Worm (Caenorhabditis elegans): ENCODE results near the gene C18A11.4.

The C18A11.4 gene

ce11 chrX:8021609-8022008 is 23.7 kb upstream of the C18A11.4 start (continued):
- no peak for TF ChIP-seq B0261.1 (tag; optimal IDR thresholded peaks at IDR 0.05)
- peak; percentile 33 for TF ChIP-seq nhr-80 (tag; optimal IDR thresholded peaks at IDR 0.05)
- no peak for TF ChIP-seq snpc-3.4 (tag; optimal IDR thresholded peaks at IDR 0.05)
- TF ChIP-seq F39B2.1 (GFP tag; IDR thresholded peaks at IDR 0.05) = no peak
- TF ChIP-seq Y53G8AR.9 (GFP tag; conservative IDR thresholded peaks at IDR 0.05) = no peak
- TF ChIP-seq aptf-2 (GFP tag; conservative IDR thresholded peaks at IDR 0.05) = no peak
- TF ChIP-seq atf-7 (tag; optimal IDR thresholded peaks at IDR 0.05) = peak; percentile 43
- no peak for TF ChIP-seq dpff-1 (tag; optimal IDR thresholded peaks at IDR 0.05)
- TF ChIP-seq tbx-9 (tag; optimal IDR thresholded peaks at IDR 0.05; ENCODE audit: borderline replicate concordance) = no peak
- TF ChIP-seq rcor-1 (GFP tag; IDR thresholded peaks at IDR 0.05) = no peak
- no peak for TF ChIP-seq F10E7.11 (tag; optimal IDR thresholded peaks at IDR 0.05)
- TF ChIP-seq mes-4 (tag; optimal IDR thresholded peaks at IDR 0.05) = no peak
- no peak for TF ChIP-seq ceh-100 (GFP tag; IDR thresholded peaks at IDR 0.05)
- no peak for TF ChIP-seq Y95B8A.8 (GFP tag; IDR thresholded peaks at IDR 0.05)
- no peak for TF ChIP-seq Y53F4B.3 (GFP tag; IDR thresholded peaks at IDR 0.05)
- TF ChIP-seq dpl-1 (GFP tag; optimal IDR thresholded peaks at IDR 0.05) = no peak
- TF ChIP-seq ceh-27 (GFP tag; optimal IDR thresholded peaks at IDR 0.05) = peak; percentile 33
- TF ChIP-seq ztf-22 (GFP tag; optimal IDR thresholded peaks at IDR 0.05) = no peak
- no peak for TF ChIP-seq ama-1 (optimal IDR thresholded peaks at IDR 0.05)
- no peak for TF ChIP-seq ama-1 (GFP tag; optimal IDR thresholded peaks at IDR 0.05)
- no peak; the same call in 1 of the 2 replicates for TF ChIP-seq madf-3 (GFP tag; IDR thresholded peaks at IDR 0.05)
- TF ChIP-seq xnd-1 (tag; optimal IDR thresholded peaks at IDR 0.05) = no peak
- TF ChIP-seq F52B5.7 (tag; optimal IDR thresholded peaks at IDR 0.05) = peak; percentile 61
- no peak for TF ChIP-seq mel-28 (tag; optimal IDR thresholded peaks at IDR 0.05; ENCODE audit: borderline replicate concordance)
- no peak for TF ChIP-seq F33H1.4 (GFP tag; IDR thresholded peaks at IDR 0.05)
- no peak for TF ChIP-seq repo-1 (tag; optimal IDR thresholded peaks at IDR 0.05)
- peak; percentile 61 for TF ChIP-seq ekl-4 (GFP tag; IDR thresholded peaks at IDR 0.05)
- no peak for TF ChIP-seq ceh-79 (tag; optimal IDR thresholded peaks at IDR 0.05)
- no peak for TF ChIP-seq pha-4 (tag; optimal IDR thresholded peaks at IDR 0.05)
- no peak for TF ChIP-seq F23B12.7 (tag; optimal IDR thresholded peaks at IDR 0.05; ENCODE audit: insufficient read depth)
- peak; percentile 67 for TF ChIP-seq lin-40 (tag; optimal IDR thresholded peaks at IDR 0.05)
- TF ChIP-seq ceh-40 (GFP tag; IDR thresholded peaks at IDR 0.05) = no peak
- TF ChIP-seq sea-2 (GFP tag; IDR thresholded peaks at IDR 0.05) = no peak
- TF ChIP-seq B0019.2 (GFP tag; conservative IDR thresholded peaks at IDR 0.05) = no peak
- no peak for TF ChIP-seq F22D6.2 (tag; optimal IDR thresholded peaks at IDR 0.05)
- TF ChIP-seq ztf-18 (tag; optimal IDR thresholded peaks at IDR 0.05) = peak; percentile 52
- TF ChIP-seq hlh-26 (GFP tag; conservative IDR thresholded peaks at IDR 0.05) = no peak
- peak in 1 of 3 experiments; percentile 71 for TF ChIP-seq lin-35 (GFP tag; optimal IDR thresholded peaks at IDR 0.05)
- no peak for TF ChIP-seq attf-6 (GFP tag; IDR thresholded peaks at IDR 0.05)
- TF ChIP-seq lir-1 (GFP tag; conservative IDR thresholded peaks at IDR 0.05) = peak; percentile 16; the same call in 1 of the 2 replicates
- peak; percentile 40; the same call in 1 of the 2 replicates for TF ChIP-seq let-526 (GFP tag; IDR thresholded peaks at IDR 0.05)
- TF ChIP-seq hmg-20 (GFP tag; IDR thresholded peaks at IDR 0.05) = no peak
- TF ChIP-seq let-607 (tag; optimal IDR thresholded peaks at IDR 0.05) = peak; percentile 10 to 25
- TF ChIP-seq T07F8.4 (tag; optimal IDR thresholded peaks at IDR 0.05) = peak; percentile 18
- no peak for TF ChIP-seq ztf-6 (GFP tag; IDR thresholded peaks at IDR 0.05)
